Worm (Caenorhabditis elegans) whole organism, L4/young adult: ENCODE data around the gene tyr-1.

Source experiments
- W03F9.2 ChIP-seq: fragments of 150-350 bp; optimal IDR thresholded peaks from 2 replicates; lab custom pipeline; 2014; ENCODE audit warnings: missing biosample characterization, missing genetic modification characterization
- dao-5 ChIP-seq: sonication (generic microtip); optimal IDR thresholded peaks from 2 replicates; lab custom pipeline; 2016; ENCODE audit warnings: missing genotype, missing genetic modification characterization, moderate library complexity, missing compliant biosample characterization
- him-1 ChIP-seq: sonication (generic microtip); optimal IDR thresholded peaks from 2 replicates; lab custom pipeline; 2016; ENCODE audit warnings: missing genotype, missing genetic modification reagents, missing genetic modification characterization, missing compliant biosample characterization

The tyr-1 gene

DNA sequence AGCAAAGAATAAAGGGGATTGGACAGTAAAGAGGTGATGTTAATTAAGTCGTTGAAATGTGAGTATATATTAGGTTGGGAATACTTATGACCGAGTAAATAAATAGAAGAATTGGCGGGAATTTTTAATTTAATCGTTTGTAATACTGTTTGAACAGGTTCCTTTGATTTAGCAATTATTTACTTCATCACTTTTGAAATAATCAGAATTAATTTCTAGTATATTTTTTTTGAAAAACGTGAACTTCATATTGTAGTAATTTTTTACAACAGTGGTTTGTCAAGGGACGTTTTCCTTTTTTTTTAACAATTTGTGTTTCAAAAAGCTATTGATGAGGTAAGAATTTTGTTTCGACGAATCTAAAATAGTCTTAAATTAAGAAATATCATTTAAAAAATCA lies 48.6 kb downstream of the tyr-1 start, which contains the start of gene C29E4.17:
Gene C29E4.17 (plus strand): TSS at position 301 of the 400 bp plus-strand sequence.
- TF ChIP-seq dao-5 (tag; lab: Kevin White, UChicago) (no peak), W03F9.2 (tag; lab: Kevin White, UChicago) (no peak), him-1 (tag; lab: Kevin White, UChicago) (no peak)

DNA sequence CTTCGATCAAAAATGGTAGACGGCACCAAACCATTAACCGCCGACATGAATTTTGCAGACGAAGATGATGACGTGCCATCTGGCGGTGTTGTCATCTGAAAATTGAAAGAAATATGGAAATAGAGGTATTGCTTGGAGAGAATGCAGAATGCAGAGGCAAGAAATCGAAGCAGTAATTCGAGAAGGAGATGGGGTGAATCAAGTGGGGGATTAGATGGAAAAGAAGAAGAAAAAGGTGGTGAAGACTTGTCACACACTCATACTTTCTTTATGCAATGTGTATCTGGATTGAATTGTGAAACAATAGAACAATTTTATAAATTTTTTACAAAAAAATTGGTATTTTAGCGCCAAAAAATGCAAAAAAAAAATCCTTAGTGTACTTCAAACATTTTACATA lies 51.2 kb downstream of the tyr-1 start, which contains the start of gene tag-250:
Gene tag-250 (minus strand): TSS at position 101 of the 400 bp plus-strand sequence.
- TF ChIP-seq dao-5 (tag; lab: Kevin White, UChicago) = no peak
- no peak for TF ChIP-seq him-1 (tag; lab: Kevin White, UChicago)
- TF ChIP-seq W03F9.2 (tag; lab: Kevin White, UChicago) = no peak

DNA sequence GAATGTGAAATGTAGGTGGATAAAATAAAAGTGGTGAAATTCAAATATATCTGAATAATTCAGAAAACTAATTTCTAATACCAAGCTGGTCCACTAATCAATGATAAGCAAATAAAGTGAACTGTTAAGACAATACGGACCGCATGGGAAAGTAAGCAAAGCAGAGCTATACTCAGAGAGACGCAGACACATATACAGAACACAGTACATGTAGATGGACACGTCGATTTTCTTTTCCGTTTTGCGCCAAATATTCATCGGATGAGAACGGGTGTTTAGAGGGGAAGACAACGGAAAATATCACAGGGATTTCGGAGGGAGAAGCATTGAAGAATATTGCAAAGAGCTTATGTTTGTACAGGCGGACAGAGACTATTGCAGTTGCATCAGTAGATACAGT lies 52.4 kb downstream of the tyr-1 start:
- TF ChIP-seq dao-5 (tag; lab: Kevin White, UChicago) (no peak), him-1 (tag; lab: Kevin White, UChicago) (no peak), W03F9.2 (tag; lab: Kevin White, UChicago) (no peak)
